Fruit fly (Drosophila melanogaster): ENCODE results near the gene Mfap1.

The Mfap1 gene

DNA sequence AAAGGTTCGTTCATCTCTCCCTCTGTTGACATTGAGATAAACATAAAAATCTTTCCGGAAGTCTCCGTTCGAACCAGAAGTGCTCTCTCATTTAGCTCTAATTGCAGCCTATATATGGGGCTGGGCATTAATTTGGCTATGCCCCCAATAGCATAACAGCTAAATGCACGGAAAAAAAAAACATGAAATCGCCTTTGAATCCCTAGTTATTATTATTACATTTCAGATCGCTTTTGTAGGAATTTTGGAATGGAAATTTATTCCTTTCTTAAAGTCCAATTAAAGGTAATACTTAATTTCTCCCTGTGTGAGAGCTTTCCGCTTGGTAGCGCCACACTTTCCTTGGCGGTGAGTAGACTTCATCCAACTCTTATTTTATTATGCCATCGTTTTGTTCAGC lies 34.7 kb upstream of the Mfap1 start:
- TF ChIP-seq ovo (GFP tag; optimal IDR thresholded peaks at IDR 0.05) = no peak
- TF ChIP-seq tj (GFP tag; optimal IDR thresholded peaks at IDR 0.05) = no peak
- no peak for TF ChIP-seq CG12768 (GFP tag; optimal IDR thresholded peaks at IDR 0.05)
- no peak for TF ChIP-seq Clk (GFP tag; optimal IDR thresholded peaks at IDR 0.05)
- no peak for TF ChIP-seq CG7045 (GFP tag; optimal IDR thresholded peaks at IDR 0.05)
- no peak for TF ChIP-seq kay (GFP tag; ENCODE audit: borderline replicate concordance)
- TF ChIP-seq CG5204 (GFP tag; optimal IDR thresholded peaks at IDR 0.05) = no peak
- TF ChIP-seq cnc (optimal IDR thresholded peaks at IDR 0.05) = no peak

DNA sequence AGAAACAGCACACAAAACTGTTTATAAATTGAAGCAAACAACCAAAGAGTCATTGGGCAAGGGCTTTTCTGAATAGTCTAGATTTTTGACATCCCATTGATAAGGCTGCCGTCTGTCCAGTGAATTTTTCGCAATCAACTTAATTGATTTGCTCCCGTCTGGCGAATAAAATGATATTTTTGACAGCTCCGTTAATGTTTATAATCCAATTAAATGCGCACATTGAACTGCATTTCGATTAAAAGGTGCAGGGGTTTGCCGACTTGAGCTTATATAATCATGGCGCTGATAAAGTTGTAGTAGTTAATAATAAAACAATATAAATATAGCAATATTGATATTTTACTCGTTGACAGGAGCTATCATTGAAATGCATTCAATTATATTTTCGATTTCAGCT lies 31.9 kb upstream of the Mfap1 start:
- TF ChIP-seq toe (GFP tag; optimal IDR thresholded peaks at IDR 0.05) = no peak
- no peak for TF ChIP-seq CG1620 (GFP tag; optimal IDR thresholded peaks at IDR 0.05)
- no peak for TF ChIP-seq tj (GFP tag; optimal IDR thresholded peaks at IDR 0.05)
- no peak for TF ChIP-seq Clk (GFP tag; optimal IDR thresholded peaks at IDR 0.05)
- TF ChIP-seq CG7045 (GFP tag; optimal IDR thresholded peaks at IDR 0.05) = no peak
- TF ChIP-seq CG14711 (tag; optimal IDR thresholded peaks at IDR 0.05) = no peak
- TF ChIP-seq cic (GFP tag; optimal IDR thresholded peaks at IDR 0.05) = no peak

DNA sequence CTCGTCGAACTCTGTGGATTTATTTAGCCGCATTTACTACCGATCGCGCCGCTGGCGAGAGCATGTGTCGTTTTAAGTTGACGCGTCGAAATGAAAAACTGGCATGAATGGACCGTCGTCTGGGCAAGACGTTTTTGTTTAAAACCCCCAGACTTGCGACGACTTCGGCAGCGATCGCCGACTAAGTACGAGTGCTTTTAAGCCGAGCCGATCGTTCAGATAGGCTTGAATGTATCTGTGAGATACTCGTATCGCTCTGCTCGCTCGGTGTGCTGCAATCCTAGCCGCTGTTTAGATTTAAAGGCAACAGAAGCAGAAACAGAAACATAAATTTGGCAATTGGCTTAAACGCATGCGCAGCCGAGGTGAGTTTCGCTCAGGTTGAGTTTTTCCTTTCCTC lies 30.8 kb upstream of the Mfap1 start, which contains the start of gene dsb:
TSS of gene dsb (minus strand) at position 91 of the 400 bp plus-strand sequence.
- no peak for TF ChIP-seq cic (GFP tag; optimal IDR thresholded peaks at IDR 0.05)

DNA sequence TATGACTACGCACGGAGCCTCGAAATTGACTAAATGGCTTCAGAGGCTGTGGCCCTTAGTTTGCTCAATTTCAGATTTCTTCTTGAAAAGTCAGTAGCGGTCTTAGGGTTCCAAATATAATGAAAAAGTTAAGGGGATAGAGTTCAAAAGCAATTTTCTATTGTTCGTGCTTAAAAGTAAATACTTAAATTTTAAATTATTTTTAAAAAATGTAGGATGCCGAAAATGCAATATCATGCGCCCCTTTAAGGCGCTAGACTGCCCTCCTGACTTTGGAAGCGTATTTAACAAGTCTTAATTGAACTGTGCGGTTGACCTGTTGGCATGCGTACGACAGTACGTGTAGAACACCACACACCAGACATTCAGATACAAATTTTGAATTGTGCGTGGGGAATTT lies 26.2 kb upstream of the Mfap1 start:
- TF ChIP-seq Hr96 (GFP tag; optimal IDR thresholded peaks at IDR 0.05) (no peak), bab1 (GFP tag; optimal IDR thresholded peaks at IDR 0.05) (no peak), CG5204 (GFP tag; optimal IDR thresholded peaks at IDR 0.05) (no peak), CG11617 (GFP tag; optimal IDR thresholded peaks at IDR 0.05) (no peak), cic (GFP tag; optimal IDR thresholded peaks at IDR 0.05) (no peak), Mnt (GFP tag; optimal IDR thresholded peaks at IDR 0.05) (no peak), Clk (GFP tag; optimal IDR thresholded peaks at IDR 0.05) (no peak), toe (GFP tag; optimal IDR thresholded peaks at IDR 0.05) (no peak), CG1620 (GFP tag; optimal IDR thresholded peaks at IDR 0.05) (no peak), ovo (GFP tag; optimal IDR thresholded peaks at IDR 0.05) (no peak), CG14711 (tag; optimal IDR thresholded peaks at IDR 0.05) (no peak), CG7101 (tag; optimal IDR thresholded peaks at IDR 0.05) (no peak), kay (GFP tag; ENCODE audit: borderline replicate concordance) (no peak), CG7045 (GFP tag; optimal IDR thresholded peaks at IDR 0.05) (no peak), CG12768 (GFP tag; optimal IDR thresholded peaks at IDR 0.05) (no peak), cnc (optimal IDR thresholded peaks at IDR 0.05) (no peak), CG33017 (tag; optimal IDR thresholded peaks at IDR 0.05) (no peak), Crg-1 (GFP tag; optimal IDR thresholded peaks at IDR 0.05) (no peak), tj (GFP tag; optimal IDR thresholded peaks at IDR 0.05) (no peak)

DNA sequence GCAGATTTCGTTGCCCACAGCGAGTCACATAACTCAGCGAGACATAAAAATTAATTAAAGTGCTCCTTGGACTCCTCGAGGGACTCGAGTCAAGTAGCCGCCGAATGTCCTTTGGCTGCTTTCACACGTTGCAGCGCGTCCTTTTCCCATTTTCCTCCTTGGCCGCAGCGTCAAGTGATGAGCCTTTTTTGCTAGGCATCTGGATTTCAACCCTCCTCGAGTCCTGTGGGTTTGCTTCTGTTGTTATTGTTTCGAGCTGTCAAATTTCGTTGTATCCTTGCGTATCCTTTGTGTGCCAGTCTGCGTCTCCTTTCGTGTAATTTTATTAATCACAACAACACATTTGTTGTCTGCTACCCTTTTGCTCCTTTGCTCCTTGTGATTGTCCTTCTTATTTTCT lies 24.3 kb upstream of the Mfap1 start:
- TF ChIP-seq CG1620 (GFP tag; optimal IDR thresholded peaks at IDR 0.05) = no peak
- no peak for TF ChIP-seq Hr96 (GFP tag; optimal IDR thresholded peaks at IDR 0.05)
- no peak for TF ChIP-seq CG7045 (GFP tag; optimal IDR thresholded peaks at IDR 0.05)
- TF ChIP-seq cnc (optimal IDR thresholded peaks at IDR 0.05) = no peak
- TF ChIP-seq toe (GFP tag; optimal IDR thresholded peaks at IDR 0.05) = no peak
- TF ChIP-seq CG7101 (tag; optimal IDR thresholded peaks at IDR 0.05) = no peak
- TF ChIP-seq bab1 (GFP tag; optimal IDR thresholded peaks at IDR 0.05) = no peak
- TF ChIP-seq CG5204 (GFP tag; optimal IDR thresholded peaks at IDR 0.05) = no peak
- TF ChIP-seq pad (GFP tag; optimal IDR thresholded peaks at IDR 0.05) = no peak
- TF ChIP-seq ovo (GFP tag; optimal IDR thresholded peaks at IDR 0.05) = no peak

DNA sequence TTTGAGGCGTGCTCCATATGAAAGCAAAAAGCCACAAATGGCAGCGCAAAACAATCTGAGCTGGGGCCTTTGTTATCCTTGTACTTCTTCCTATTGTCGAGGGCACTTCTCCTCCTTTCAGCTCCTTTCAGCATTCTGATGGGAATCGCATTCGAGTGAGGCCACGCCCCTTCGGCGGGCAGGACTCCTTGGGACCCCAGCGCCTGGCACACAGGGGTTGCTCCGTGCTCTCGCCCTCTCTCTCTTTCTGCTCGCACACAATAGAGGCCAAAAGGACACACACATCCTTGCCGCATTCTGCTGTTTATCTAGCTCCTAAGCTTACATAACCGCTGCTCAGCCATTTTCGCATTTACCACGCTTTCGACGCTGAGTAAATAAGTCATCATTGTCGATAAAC lies 20.8 kb upstream of the Mfap1 start:
- TF ChIP-seq kay (GFP tag; ENCODE audit: borderline replicate concordance) (no peak), toe (GFP tag; optimal IDR thresholded peaks at IDR 0.05) (no peak), CG5204 (GFP tag; optimal IDR thresholded peaks at IDR 0.05) (no peak), CG11617 (GFP tag; optimal IDR thresholded peaks at IDR 0.05) (no peak)

DNA sequence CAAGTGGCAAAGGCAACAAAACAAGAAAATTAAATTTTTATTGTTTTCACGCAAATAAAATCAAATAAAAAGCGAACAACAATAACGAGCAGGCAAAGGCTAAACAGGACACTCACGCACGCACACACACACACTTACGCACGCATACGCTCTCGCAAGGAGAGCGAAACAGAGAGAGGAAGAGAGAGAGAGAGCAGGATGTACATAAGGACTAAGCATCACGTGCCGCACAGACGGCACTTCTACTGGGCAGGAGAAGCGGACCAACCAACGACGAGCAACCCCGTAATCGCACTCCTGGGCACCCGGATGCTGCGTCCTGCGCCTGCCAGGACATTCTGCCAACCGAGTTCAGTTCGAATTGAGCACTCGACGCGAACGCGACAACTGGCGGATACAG lies 19.9 kb upstream of the Mfap1 start, which contains the start of gene Dbx:
TSS of gene Dbx (plus strand) at position 365 of the 400 bp plus-strand sequence.
- no peak for TF ChIP-seq CG1620 (GFP tag; optimal IDR thresholded peaks at IDR 0.05)
- no peak for TF ChIP-seq tj (GFP tag; optimal IDR thresholded peaks at IDR 0.05)
- no peak for TF ChIP-seq toe (GFP tag; optimal IDR thresholded peaks at IDR 0.05)
- no peak for TF ChIP-seq kay (GFP tag; ENCODE audit: borderline replicate concordance)
- TF ChIP-seq pad (GFP tag; optimal IDR thresholded peaks at IDR 0.05) = no peak
- no peak for TF ChIP-seq CG14711 (tag; optimal IDR thresholded peaks at IDR 0.05)
- TF ChIP-seq CG7101 (tag; optimal IDR thresholded peaks at IDR 0.05) = no peak
- TF ChIP-seq CG7045 (GFP tag; optimal IDR thresholded peaks at IDR 0.05) = no peak
- TF ChIP-seq Crg-1 (GFP tag; optimal IDR thresholded peaks at IDR 0.05) = no peak
- no peak for TF ChIP-seq CG12768 (GFP tag; optimal IDR thresholded peaks at IDR 0.05)
- TF ChIP-seq cnc (optimal IDR thresholded peaks at IDR 0.05) = no peak
- no peak for TF ChIP-seq CG11617 (GFP tag; optimal IDR thresholded peaks at IDR 0.05)
- TF ChIP-seq CG33017 (tag; optimal IDR thresholded peaks at IDR 0.05) = no peak
- no peak for TF ChIP-seq Clk (GFP tag; optimal IDR thresholded peaks at IDR 0.05)

DNA sequence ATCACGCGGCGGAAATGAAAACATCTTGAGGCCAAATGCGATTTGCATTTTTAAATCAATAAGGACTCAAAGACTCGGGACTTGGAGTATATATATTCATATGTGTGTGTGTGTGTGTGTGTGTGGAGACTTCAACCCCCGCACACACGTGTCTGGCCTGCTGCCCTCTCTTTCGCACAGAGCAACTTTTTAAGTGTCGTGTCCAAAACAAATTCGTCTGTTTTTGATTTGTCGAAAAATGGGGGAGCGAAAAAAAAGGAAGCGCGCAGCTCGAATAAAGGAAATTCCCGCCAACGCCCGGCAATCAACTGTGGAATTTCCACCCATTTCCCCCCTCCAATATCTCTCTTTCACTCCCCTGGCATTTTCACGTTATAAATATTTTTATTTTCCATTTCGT lies 11.9 kb upstream of the Mfap1 start:
- TF ChIP-seq CG12768 (GFP tag; optimal IDR thresholded peaks at IDR 0.05) (no peak), CG7101 (tag; optimal IDR thresholded peaks at IDR 0.05) (no peak), tj (GFP tag; optimal IDR thresholded peaks at IDR 0.05) (no peak), CG7045 (GFP tag; optimal IDR thresholded peaks at IDR 0.05) (no peak), cic (GFP tag; optimal IDR thresholded peaks at IDR 0.05) (no peak), Hr96 (GFP tag; optimal IDR thresholded peaks at IDR 0.05) (no peak), cnc (optimal IDR thresholded peaks at IDR 0.05) (no peak)

All from whole organism, adult.